Worm (Caenorhabditis elegans): ENCODE data around the gene srd-45.

- no peak for TF ChIP-seq unc-39 (tag; optimal IDR thresholded peaks at IDR 0.05)
- no peak for TF ChIP-seq ZK337.2 (GFP tag; IDR thresholded peaks at IDR 0.05)
- no peak for TF ChIP-seq mep-1 (tag; optimal IDR thresholded peaks at IDR 0.05)
- TF ChIP-seq mxl-2 (GFP tag; conservative IDR thresholded peaks at IDR 0.05), result no peak
- TF ChIP-seq nhr-28 (tag; optimal IDR thresholded peaks at IDR 0.05), result no peak
Observed at ce11 chrX:12343279-12343678, 14.5 kb downstream of the srd-45 start, which contains the start of the genes nspc-9 and nspc-10.

Measured in whole organism, L4 larva.